Worm (Caenorhabditis elegans) whole organism, L1 larva: Measurements from ENCODE around the gene srt-27.

ENCODE experiments used
- aha-1 ChIP-seq: fragments of 150-350 bp; optimal IDR thresholded peaks from 2 replicates; lab custom pipeline; 2014; ENCODE audit warnings: missing biosample characterization, missing genetic modification characterization
- ama-1 ChIP-seq: fragments of 150-350 bp; optimal IDR thresholded peaks from 2 replicates; lab custom pipeline; 2014
- dpl-1 ChIP-seq, 3 experiments: fragments of 150-350 bp in 2 of 3; sonication (generic microtip) in 1 of 3; optimal IDR thresholded peaks; 2 replicates each; lab custom pipeline; 2014 to 2017; ENCODE audit warnings: missing biosample characterization in 3 of 3, missing genetic modification characterization in 3 of 3, missing genetic modification reagents in 3 of 3
- elt-3 ChIP-seq, 6 experiments: fragments of 150-350 bp in 1 of 6; sonication (generic microtip); optimal IDR thresholded peaks; 2 replicates each; lab custom pipeline; 2017 to 2018; ENCODE audit warnings: missing biosample characterization in 6 of 6, missing genetic modification characterization in 6 of 6, inconsistent platforms in 1 of 6
- nhr-20 ChIP-seq: sonication (generic microtip); optimal IDR thresholded peaks from 2 replicates; lab custom pipeline; 2016; ENCODE audit warnings: mild to moderate bottlenecking, missing genetic modification characterization, missing compliant biosample characterization
- nhr-90 ChIP-seq: sonication (generic microtip); optimal IDR thresholded peaks from 2 replicates; lab custom pipeline; 2016; ENCODE audit warnings: mild to moderate bottlenecking, missing genetic modification characterization, missing compliant biosample characterization; ENCODE audit not compliant: poor library complexity
- snpc-4 ChIP-seq: fragments of 150-350 bp; optimal IDR thresholded peaks from 2 replicates; lab custom pipeline; 2014; ENCODE audit warnings: missing biosample characterization, missing genetic modification characterization
- ztf-4 ChIP-seq: fragments of 150-350 bp; optimal IDR thresholded peaks from 2 replicates; lab custom pipeline; 2014; ENCODE audit warnings: missing biosample characterization, missing genetic modification characterization

DNA sequence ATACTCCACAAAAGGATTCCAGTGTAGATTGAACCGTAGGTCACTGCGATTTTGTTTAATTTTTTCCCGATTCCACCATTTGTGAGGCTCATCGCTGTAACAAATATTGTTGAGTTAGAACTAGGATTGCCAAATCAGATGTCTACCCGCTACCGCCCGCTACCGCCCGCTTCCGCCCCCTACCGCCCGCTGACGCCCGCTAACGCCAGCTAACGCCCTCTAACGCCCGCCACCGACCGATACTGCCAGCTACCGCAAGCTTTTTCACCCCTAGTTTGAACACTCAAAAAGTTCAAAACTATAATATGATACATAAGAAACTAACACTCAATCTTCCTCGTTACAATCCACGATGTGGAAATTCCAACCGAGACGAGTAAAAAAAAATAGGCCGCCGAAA, 37.8 kb upstream of the srt-27 start:
- no peak for TF ChIP-seq snpc-4 (tag; lab: Kevin White, UChicago)
- TF ChIP-seq ztf-4 (tag; lab: Kevin White, UChicago) = no peak
- no peak for TF ChIP-seq nhr-20 (tag; lab: Kevin White, UChicago)
- no peak for TF ChIP-seq aha-1 (tag; lab: Kevin White, UChicago)
- TF ChIP-seq elt-3 (tag; optimal IDR thresholded peaks at IDR 0.05; lab: Kevin White, UChicago) = no peak
- TF ChIP-seq nhr-90 = no peak
- TF ChIP-seq ama-1 (lab: Kevin White, UChicago) = no peak
- TF ChIP-seq dpl-1 (GFP tag; optimal IDR thresholded peaks at IDR 0.05; lab: Kevin White, UChicago) = no peak
